Worm (Caenorhabditis elegans) whole organism, late embryonic: Measurements from ENCODE around the gene Y69A2AR.25.

Source experiments
- C38D4.7 ChIP-seq: fragments of 200-800 bp; sonication (Bioruptor generic); optimal IDR thresholded peaks from 2 replicates; lab custom pipeline; 2018; ENCODE audit warnings: mild to moderate bottlenecking, missing genetic modification characterization, moderate library complexity, missing compliant biosample characterization
- K02D7.2 ChIP-seq: sonication (generic microtip); optimal IDR thresholded peaks from 2 replicates; lab custom pipeline; 2017; ENCODE audit warnings: mild to moderate bottlenecking, missing genetic modification characterization, missing compliant biosample characterization
- K09A11.1 ChIP-seq: sonication (generic microtip); optimal IDR thresholded peaks from 2 replicates; lab custom pipeline; 2017; ENCODE audit warnings: antibody characterized with exemption, mild to moderate bottlenecking, missing genetic modification characterization, missing compliant biosample characterization; ENCODE audit not compliant: insufficient read depth
- T23F11.4 ChIP-seq: fragments of 200-800 bp; sonication (Bioruptor generic); optimal IDR thresholded peaks from 2 replicates; lab custom pipeline; 2018; ENCODE audit warnings: mild to moderate bottlenecking, missing genetic modification characterization, missing compliant biosample characterization
- Y22D7AL.16 ChIP-seq: sonication (generic microtip); optimal IDR thresholded peaks from 2 replicates; lab custom pipeline; 2016; ENCODE audit warnings: missing genetic modification characterization, missing compliant biosample characterization
- ama-1 ChIP-seq: fragments of 150-350 bp; optimal IDR thresholded peaks from 2 replicates; lab custom pipeline; 2014
- ceh-14 ChIP-seq: sonication (generic microtip); optimal IDR thresholded peaks from 2 replicates; lab custom pipeline; 2016; ENCODE audit warnings: missing genotype, missing genetic modification characterization, missing compliant biosample characterization
- ceh-18 ChIP-seq: sonication (generic microtip); optimal IDR thresholded peaks from 2 replicates; lab custom pipeline; 2016; ENCODE audit warnings: missing genetic modification characterization, missing compliant biosample characterization
- ceh-22 ChIP-seq: sonication (generic microtip); optimal IDR thresholded peaks from 2 replicates; lab custom pipeline; 2017; ENCODE audit warnings: missing biosample characterization, missing genetic modification characterization
- ceh-24 ChIP-seq: sonication (generic microtip); optimal IDR thresholded peaks from 2 replicates; lab custom pipeline; 2016; ENCODE audit warnings: mild to moderate bottlenecking, missing genetic modification characterization, missing compliant biosample characterization
- ceh-30 ChIP-seq: fragments of 150-350 bp; optimal IDR thresholded peaks from 2 replicates; lab custom pipeline; 2014; ENCODE audit warnings: missing biosample characterization, missing genetic modification characterization
- ceh-34 ChIP-seq: sonication (generic microtip); optimal IDR thresholded peaks from 2 replicates; lab custom pipeline; 2016; ENCODE audit warnings: mild to moderate bottlenecking, missing genetic modification characterization, missing compliant biosample characterization
- ceh-48 ChIP-seq: sonication (generic microtip); optimal IDR thresholded peaks from 2 replicates; lab custom pipeline; 2016; ENCODE audit warnings: missing genetic modification characterization, inconsistent platforms, missing compliant biosample characterization
- ceh-6 ChIP-seq: fragments of 200-800 bp; sonication (Bioruptor generic); optimal IDR thresholded peaks from 2 replicates; lab custom pipeline; 2018; ENCODE audit warnings: mild to moderate bottlenecking, missing genetic modification characterization, missing compliant biosample characterization
- ets-4 ChIP-seq: sonication (generic microtip); optimal IDR thresholded peaks from 2 replicates; lab custom pipeline; 2016; ENCODE audit warnings: missing genetic modification characterization, missing compliant biosample characterization
- eyg-1 ChIP-seq: sonication (generic microtip); optimal IDR thresholded peaks from 2 replicates; lab custom pipeline; 2016; ENCODE audit warnings: missing genotype, missing genetic modification characterization, missing compliant biosample characterization
- fax-1 ChIP-seq: sonication (generic microtip); optimal IDR thresholded peaks from 2 replicates; lab custom pipeline; 2016; ENCODE audit warnings: missing genotype, missing genetic modification characterization, missing compliant biosample characterization
- fkh-10 ChIP-seq: fragments of 150-350 bp; optimal IDR thresholded peaks from 2 replicates; lab custom pipeline; 2014; ENCODE audit warnings: missing biosample characterization, missing genetic modification reagents, missing genetic modification characterization
- fkh-6 ChIP-seq: sonication (generic microtip); optimal IDR thresholded peaks from 2 replicates; lab custom pipeline; 2016; ENCODE audit warnings: missing genetic modification characterization, missing compliant biosample characterization
- hlh-15 ChIP-seq: sonication (generic microtip); optimal IDR thresholded peaks from 2 replicates; lab custom pipeline; 2016; ENCODE audit warnings: missing genetic modification characterization, missing compliant biosample characterization
- hlh-6 ChIP-seq: sonication (generic microtip); optimal IDR thresholded peaks from 2 replicates; lab custom pipeline; 2016; ENCODE audit warnings: missing genotype, missing genetic modification characterization, missing compliant biosample characterization
- hlh-8 ChIP-seq: sonication (generic microtip); optimal IDR thresholded peaks from 2 replicates; lab custom pipeline; 2016; ENCODE audit warnings: missing genotype, missing genetic modification characterization, missing compliant biosample characterization
- madf-2 ChIP-seq: sonication (generic microtip); optimal IDR thresholded peaks from 2 replicates; lab custom pipeline; 2017; ENCODE audit warnings: missing genetic modification characterization, missing compliant biosample characterization
- mec-3 ChIP-seq: sonication (generic microtip); optimal IDR thresholded peaks from 2 replicates; lab custom pipeline; 2016; ENCODE audit warnings: borderline replicate concordance, missing genetic modification characterization, missing compliant biosample characterization
- nfya-1 ChIP-seq: sonication (generic microtip); optimal IDR thresholded peaks from 2 replicates; lab custom pipeline; 2017; ENCODE audit warnings: missing genetic modification characterization, mild to moderate bottlenecking, missing compliant biosample characterization, antibody characterized with exemption, moderate library complexity
- nhr-11 ChIP-seq: fragments of 150-350 bp; optimal IDR thresholded peaks from 2 replicates; lab custom pipeline; 2014; ENCODE audit warnings: missing biosample characterization, missing genetic modification characterization
- nhr-232 ChIP-seq: sonication (generic microtip); optimal IDR thresholded peaks from 2 replicates; lab custom pipeline; 2016; ENCODE audit warnings: missing genetic modification characterization, missing compliant biosample characterization
- odd-2 ChIP-seq: sonication (generic microtip); optimal IDR thresholded peaks from 2 replicates; lab custom pipeline; 2017; ENCODE audit warnings: antibody characterized with exemption, mild to moderate bottlenecking, missing genetic modification characterization, missing compliant biosample characterization
- pat-9 ChIP-seq: fragments of 200-800 bp; sonication (Bioruptor generic); optimal IDR thresholded peaks from 2 replicates; lab custom pipeline; 2018; ENCODE audit warnings: mild to moderate bottlenecking, missing genetic modification characterization, moderate library complexity, missing compliant biosample characterization
- pha-2 ChIP-seq: sonication (generic microtip); optimal IDR thresholded peaks from 2 replicates; lab custom pipeline; 2017; ENCODE audit warnings: mild to moderate bottlenecking, missing genetic modification characterization, missing compliant biosample characterization
- pha-4 ChIP-seq: fragments of 150-350 bp; optimal IDR thresholded peaks from 2 replicates; lab custom pipeline; 2018; ENCODE audit warnings: missing biosample characterization, missing genetic modification reagents, missing genetic modification characterization
- pros-1 ChIP-seq: fragments of 150-350 bp; optimal IDR thresholded peaks from 2 replicates; lab custom pipeline; 2014; ENCODE audit warnings: missing biosample characterization, missing genetic modification reagents, missing genetic modification characterization
- ref-2 ChIP-seq: sonication (generic microtip); optimal IDR thresholded peaks from 2 replicates; lab custom pipeline; 2016; ENCODE audit warnings: missing genetic modification characterization, missing compliant biosample characterization
- rnt-1 ChIP-seq: sonication (generic microtip); optimal IDR thresholded peaks from 2 replicates; lab custom pipeline; 2016; ENCODE audit warnings: missing genetic modification characterization, missing compliant biosample characterization
- sdc-2 ChIP-seq: sonication (generic microtip); optimal IDR thresholded peaks from 2 replicates; lab custom pipeline; 2016; ENCODE audit warnings: missing genotype, missing genetic modification characterization, missing compliant biosample characterization
- sox-2 ChIP-seq: fragments of 200-800 bp; sonication (Bioruptor generic); IDR thresholded peaks from 2 replicates; pipeline ENCODE4 v1.3.6; 2022; ENCODE audit warnings: missing genetic modification reagents, missing genetic modification characterization, missing compliant biosample characterization
- sox-4 ChIP-seq: sonication (generic microtip); optimal IDR thresholded peaks from 2 replicates; lab custom pipeline; 2017; ENCODE audit warnings: mild to moderate bottlenecking, missing genetic modification characterization, inconsistent platforms, missing compliant biosample characterization
- syd-9 ChIP-seq: sonication (generic microtip); optimal IDR thresholded peaks from 2 replicates; lab custom pipeline; 2016; ENCODE audit warnings: mild to moderate bottlenecking, missing genetic modification characterization, moderate library complexity, missing compliant biosample characterization
- tbx-2 ChIP-seq: sonication (generic microtip); optimal IDR thresholded peaks from 2 replicates; lab custom pipeline; 2016; ENCODE audit warnings: missing genetic modification characterization, missing compliant biosample characterization
- ttx-3 ChIP-seq: sonication (generic microtip); optimal IDR thresholded peaks from 2 replicates; lab custom pipeline; 2016; ENCODE audit warnings: missing genetic modification reagents, missing genetic modification characterization, missing compliant biosample characterization
- unc-3 ChIP-seq, 2 experiments: fragments of 200-800 bp in 1 of 2; sonication (Bioruptor generic) in 1 of 2; sonication (generic microtip) in 1 of 2; conservative IDR thresholded peaks in 1 of 2; optimal IDR thresholded peaks in 1 of 2; 2 replicates each; pipeline versions ENCODE4 v1.3.6 to Lab custom; 2016 to 2022; ENCODE audit warnings: missing compliant biosample characterization in 2 of 2, missing genetic modification characterization in 2 of 2, missing genetic modification reagents in 1 of 2
- unc-42 ChIP-seq: sonication (generic microtip); optimal IDR thresholded peaks from 2 replicates; lab custom pipeline; 2016; ENCODE audit warnings: missing genotype, missing genetic modification characterization, missing compliant biosample characterization
- unc-55 ChIP-seq: sonication (generic microtip); optimal IDR thresholded peaks from 2 replicates; lab custom pipeline; 2017; ENCODE audit warnings: missing biosample characterization, missing genetic modification reagents, missing genetic modification characterization
- zip-5 ChIP-seq: sonication (generic microtip); optimal IDR thresholded peaks from 2 replicates; lab custom pipeline; 2016; ENCODE audit warnings: missing genetic modification characterization, missing compliant biosample characterization

Gene Y69A2AR.25

DNA sequence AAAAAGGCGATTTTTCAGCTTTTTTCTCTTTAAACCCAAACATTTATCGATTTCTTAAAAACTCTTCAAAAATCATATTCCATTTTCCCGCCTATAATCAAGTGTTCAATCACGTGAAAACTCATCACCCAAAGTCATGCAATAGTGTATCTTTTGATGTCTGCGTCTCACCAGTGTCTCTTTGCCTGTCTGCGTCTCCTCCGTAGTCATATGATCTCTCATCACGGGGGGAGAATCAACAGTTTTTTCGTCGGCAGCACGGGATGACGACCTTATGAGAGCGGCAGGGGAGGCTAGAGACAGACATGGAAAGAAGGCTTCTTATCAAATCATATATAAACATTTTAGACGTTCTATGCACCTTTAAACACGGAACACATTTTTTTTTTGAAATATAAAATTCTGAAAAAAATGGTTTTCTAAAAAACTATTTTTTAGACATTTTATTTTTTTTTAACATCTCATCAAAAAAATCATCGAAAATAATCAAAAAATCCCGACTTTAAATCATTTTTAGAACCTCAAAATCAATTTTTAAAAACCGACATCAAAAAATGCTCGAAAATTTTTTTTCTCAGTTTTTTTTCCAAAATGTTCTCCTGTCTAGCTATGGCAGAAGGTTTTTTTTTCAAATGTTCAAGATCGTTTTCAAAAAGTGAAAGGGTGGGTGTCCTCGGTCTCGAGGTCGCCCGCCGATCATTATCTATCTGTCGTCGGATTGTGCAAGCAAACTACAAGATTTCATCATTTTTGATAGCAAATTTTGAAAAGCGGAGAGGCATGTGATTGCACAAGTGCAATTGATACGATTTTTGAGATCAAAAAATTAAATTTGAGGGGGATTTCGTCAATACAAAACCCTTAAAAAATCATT is 34.1 kb upstream of the Y69A2AR.25 start (continued):
- TF ChIP-seq pros-1 (tag; lab: Kevin White, UChicago) (peak; percentile 46), ceh-22 (tag; lab: Kevin White, UChicago) (no peak), fkh-6 (tag; lab: Kevin White, UChicago) (no peak), hlh-6 (tag; lab: Kevin White, UChicago) (no peak), ceh-34 (tag; lab: Kevin White, UChicago) (peak; percentile 43), nhr-232 (tag; lab: Kevin White, UChicago) (no peak), ceh-30 (tag; lab: Kevin White, UChicago) (peak; percentile 30), zip-5 (tag; lab: Kevin White, UChicago) (no peak), odd-2 (tag; lab: Kevin White, UChicago) (no peak), unc-42 (tag; lab: Kevin White, UChicago) (no peak), unc-3 (GFP tag; conservative IDR thresholded peaks at IDR 0.05; lab: Robert Waterston, UW) (no peak), unc-3 (tag; optimal IDR thresholded peaks at IDR 0.05; lab: Kevin White, UChicago) (no peak), fax-1 (tag; lab: Kevin White, UChicago) (no peak), ets-4 (tag; lab: Kevin White, UChicago) (peak; percentile 43), ceh-6 (GFP tag; lab: Kevin White, UChicago) (no peak), sox-4 (tag; lab: Kevin White, UChicago) (no peak), unc-55 (GFP tag; lab: Kevin White, UChicago) (peak; percentile 95), K09A11.1 (tag; lab: Kevin White, UChicago) (peak; percentile 32), K02D7.2 (tag; lab: Kevin White, UChicago) (no peak), sdc-2 (tag; lab: Kevin White, UChicago) (peak; percentile 31), ttx-3 (tag; lab: Kevin White, UChicago) (no peak)

DNA sequence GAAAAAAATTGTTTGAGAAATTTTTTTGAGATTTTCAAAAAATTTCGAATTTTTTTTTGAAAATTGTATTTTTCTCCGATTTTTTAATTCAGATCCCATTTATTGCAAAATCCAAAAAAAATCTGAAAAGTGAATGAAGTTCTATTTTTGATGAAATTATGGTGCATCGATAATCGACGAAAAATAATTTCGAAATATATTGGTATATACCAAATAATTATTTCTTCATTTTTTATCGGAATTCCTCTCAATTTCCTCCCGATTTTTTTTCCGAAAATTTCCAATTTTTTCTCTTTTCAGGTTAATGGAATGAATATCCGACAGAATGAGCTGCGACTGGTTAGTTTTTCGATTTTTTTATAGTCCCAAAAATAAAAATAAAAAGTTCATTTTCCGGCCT is 32.7 kb upstream of the Y69A2AR.25 start, which contains the start of gene epg-9:
epg-9 (plus strand) TSS at position 301 of the 400 bp plus-strand sequence.
- TF ChIP-seq ceh-24 (tag; lab: Kevin White, UChicago) (no peak), madf-2 (tag; lab: Kevin White, UChicago) (no peak), sox-2 (GFP tag; lab: Robert Waterston, UW) (no peak), syd-9 (tag; lab: Kevin White, UChicago) (no peak)

DNA sequence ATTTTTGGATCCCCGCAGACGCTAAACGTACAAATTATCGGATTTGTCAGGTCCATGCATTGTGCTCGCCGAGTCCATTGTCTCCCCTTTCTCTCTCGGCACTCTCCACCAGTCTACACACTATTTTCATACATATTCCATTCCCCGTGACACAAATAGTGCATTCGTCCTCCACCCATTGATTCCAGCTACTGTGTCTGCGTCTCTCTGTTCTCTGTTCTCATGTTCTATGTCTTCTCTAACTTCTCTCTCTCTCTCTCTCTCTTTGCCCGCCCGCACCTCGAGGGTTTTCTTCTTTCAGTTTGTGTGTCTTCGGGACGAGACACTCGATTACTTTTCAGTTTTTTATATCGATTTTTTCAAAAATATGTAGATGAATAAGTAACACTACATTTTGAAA is 31.5 kb upstream of the Y69A2AR.25 start:
- TF ChIP-seq nhr-232 (tag; lab: Kevin White, UChicago) (no peak), mec-3 (tag; lab: Kevin White, UChicago) (no peak), fkh-6 (tag; lab: Kevin White, UChicago) (peak; percentile 19), pros-1 (tag; lab: Kevin White, UChicago) (peak; percentile 16), ceh-6 (GFP tag; lab: Kevin White, UChicago) (no peak), ceh-24 (tag; lab: Kevin White, UChicago) (no peak), ceh-18 (tag; lab: Kevin White, UChicago) (peak; percentile 87), eyg-1 (tag; lab: Kevin White, UChicago) (no peak), C38D4.7 (GFP tag; lab: Kevin White, UChicago) (no peak), sox-2 (GFP tag; lab: Robert Waterston, UW) (peak; percentile 87), hlh-15 (tag; lab: Kevin White, UChicago) (no peak), unc-55 (GFP tag; lab: Kevin White, UChicago) (peak; percentile 82), ceh-14 (no peak), odd-2 (tag; lab: Kevin White, UChicago) (no peak), ceh-34 (tag; lab: Kevin White, UChicago) (peak; percentile 40), unc-3 (GFP tag; conservative IDR thresholded peaks at IDR 0.05; lab: Robert Waterston, UW) (no peak), unc-3 (tag; optimal IDR thresholded peaks at IDR 0.05; lab: Kevin White, UChicago) (no peak), hlh-8 (tag; lab: Kevin White, UChicago) (peak; percentile 16), pha-2 (tag; lab: Kevin White, UChicago) (no peak), nhr-11 (tag; lab: Kevin White, UChicago) (no peak), rnt-1 (peak; percentile 26), T23F11.4 (GFP tag; lab: Kevin White, UChicago) (no peak), ceh-48 (peak; percentile 79), pha-4 (tag; lab: Kevin White, UChicago) (no peak), ama-1 (no peak), fax-1 (tag; lab: Kevin White, UChicago) (no peak), K09A11.1 (tag; lab: Kevin White, UChicago) (peak; percentile 22), pat-9 (tag; lab: Kevin White, UChicago) (no peak), fkh-10 (peak; percentile 10), nfya-1 (tag; lab: Kevin White, UChicago) (peak; percentile 83), Y22D7AL.16 (no peak), sdc-2 (tag; lab: Kevin White, UChicago) (no peak), ref-2 (tag; lab: Kevin White, UChicago) (peak; percentile 51), tbx-2 (tag; lab: Kevin White, UChicago) (peak; percentile 80)
